Worm (Caenorhabditis elegans) whole organism, L2 larva: ENCODE results near the gene ceh-87.
"Not testable (repeated sequence)": the region's sequence is repeated elsewhere in the genome, so short reads cannot be mapped to it uniquely, and the experiment has no call there.

ENCODE experiments used
- ama-1 ChIP-seq: fragments of 150-350 bp; optimal IDR thresholded peaks from 2 replicates; lab custom pipeline; 2018; ENCODE audit warnings: inconsistent platforms
- blmp-1 ChIP-seq: sonication (generic microtip); optimal IDR thresholded peaks from 2 replicates; lab custom pipeline; 2017; ENCODE audit warnings: missing genetic modification characterization, mild to moderate bottlenecking, missing compliant biosample characterization, antibody characterized with exemption, moderate library complexity; ENCODE audit not compliant: insufficient read depth
- ceh-82 ChIP-seq: fragments of 150-350 bp; optimal IDR thresholded peaks from 2 replicates; lab custom pipeline; 2014; ENCODE audit warnings: missing biosample characterization, missing genetic modification characterization
- elt-1 ChIP-seq: fragments of 150-350 bp; optimal IDR thresholded peaks from 2 replicates; lab custom pipeline; 2014; ENCODE audit warnings: missing biosample characterization, missing genetic modification characterization
- elt-3 ChIP-seq: sonication (generic microtip); optimal IDR thresholded peaks from 2 replicates; lab custom pipeline; 2017; ENCODE audit warnings: missing biosample characterization, missing genetic modification characterization
- lin-11 ChIP-seq: fragments of 150-350 bp; sonication (generic microtip); optimal IDR thresholded peaks from 2 replicates; lab custom pipeline; 2014; ENCODE audit warnings: missing biosample characterization, missing genetic modification characterization, inconsistent platforms, mixed read lengths
- lin-13 ChIP-seq: fragments of 150-350 bp; optimal IDR thresholded peaks from 2 replicates; lab custom pipeline; 2014; ENCODE audit warnings: missing biosample characterization, missing genetic modification reagents, missing genetic modification characterization
- mdl-1 ChIP-seq, 2 experiments: fragments of 150-350 bp in 1 of 2; sonication (generic microtip) in 1 of 2; optimal IDR thresholded peaks; 2 replicates each; lab custom pipeline; 2017; ENCODE audit warnings: missing biosample characterization in 2 of 2, missing genetic modification characterization in 2 of 2
- nhr-11 ChIP-seq: fragments of 150-350 bp; optimal IDR thresholded peaks from 2 replicates; lab custom pipeline; 2014; ENCODE audit warnings: missing biosample characterization, missing genetic modification characterization
- nhr-12 ChIP-seq: fragments of 150-350 bp; optimal IDR thresholded peaks from 2 replicates; lab custom pipeline; 2014; ENCODE audit warnings: missing biosample characterization, missing genetic modification characterization
- nhr-129 ChIP-seq: fragments of 150-350 bp; optimal IDR thresholded peaks from 2 replicates; lab custom pipeline; 2014; ENCODE audit warnings: missing biosample characterization, missing genetic modification characterization
- snpc-4 ChIP-seq: fragments of 150-350 bp; optimal IDR thresholded peaks from 2 replicates; lab custom pipeline; 2014; ENCODE audit warnings: missing biosample characterization, missing genetic modification characterization
- unc-39 ChIP-seq: fragments of 150-350 bp; optimal IDR thresholded peaks from 2 replicates; lab custom pipeline; 2014; ENCODE audit warnings: missing biosample characterization, missing genetic modification characterization
- ztf-1 ChIP-seq: fragments of 200-800 bp; sonication (Bioruptor generic); conservative IDR thresholded peaks from 2 replicates; pipeline ENCODE4 v1.3.6; 2022; ENCODE audit warnings: missing genetic modification characterization, missing compliant biosample characterization

DNA sequence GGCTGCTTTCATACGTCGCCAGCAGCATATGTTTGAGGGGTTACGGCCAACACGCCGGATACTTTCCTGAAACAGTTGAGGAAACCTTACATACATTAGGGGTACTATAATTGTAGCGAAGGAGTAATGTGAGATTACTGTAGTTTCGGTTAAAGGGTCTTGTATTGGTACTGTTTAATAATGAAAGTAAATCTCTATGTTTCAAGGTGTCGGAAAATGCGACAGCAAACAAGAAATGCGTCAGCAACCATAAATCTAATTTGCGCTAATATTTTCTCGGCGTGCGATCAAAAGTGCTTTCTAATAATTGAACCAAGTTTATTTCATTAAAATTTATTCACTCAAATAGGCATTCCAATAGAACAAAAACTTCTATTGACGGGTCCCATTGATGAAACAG, 11.8 kb downstream of the ceh-87 start, which contains the start of gene sri-57:
- TF ChIP-seq nhr-129 (tag; lab: Kevin White, UChicago); snpc-4 (tag; lab: Kevin White, UChicago); blmp-1 (tag; lab: Kevin White, UChicago); lin-13 (GFP tag; lab: Kevin White, UChicago); nhr-11 (tag; lab: Kevin White, UChicago); ama-1 (lab: Kevin White, UChicago); ztf-1 (GFP tag; lab: Robert Waterston, UW); mdl-1 (tag; optimal IDR thresholded peaks at IDR 0.05; lab: Kevin White, UChicago); unc-39 (tag; lab: Kevin White, UChicago); nhr-12 (tag; lab: Kevin White, UChicago); lin-11 (tag; lab: Kevin White, UChicago); elt-3 (tag; lab: Kevin White, UChicago); elt-1 (tag; lab: Kevin White, UChicago); ceh-82 (tag; lab: Kevin White, UChicago): not testable (repeated sequence)
